Worm (Caenorhabditis elegans): ENCODE data around the gene srv-5.

DNA sequence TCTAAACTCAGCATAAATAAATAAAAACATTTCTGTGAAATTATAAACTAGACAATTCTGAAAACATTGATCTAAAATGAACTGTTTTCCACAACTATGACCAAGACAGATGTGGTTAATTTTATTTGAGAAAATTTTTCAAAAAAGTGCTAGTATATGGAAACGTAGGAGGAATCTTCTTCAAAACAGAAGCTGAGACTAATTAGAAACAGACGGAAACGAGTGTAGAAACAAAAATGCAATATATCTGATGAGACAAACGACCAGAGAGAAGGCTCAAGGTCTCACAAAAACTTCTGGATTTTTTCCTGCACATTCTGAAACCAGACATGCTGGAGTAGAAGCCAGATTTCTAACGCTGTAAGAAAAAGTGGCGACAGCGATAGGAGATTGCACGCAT is 43.8 kb downstream of the srv-5 start:
- TF ChIP-seq fos-1 (tag; optimal IDR thresholded peaks at IDR 0.05) (no peak), rbr-2 (tag; optimal IDR thresholded peaks at IDR 0.05) (no peak)

All from whole organism, L4 larva.